ENCODE assay signal across 2 fruit fly cellular contexts in genomic region chrX:3887606-3888216, dm6.
A peak's percentile ranks its signal among the peaks of the same experiment; 100 is the strongest.
TF ChIP-seq lines count a peak whose summit lies in the region.

No protein-coding gene starts in this region.

- TF ChIP-seq CTCF in whole organism, embryonic (GFP tag; optimal IDR thresholded peaks at IDR 0.05; lab: Kevin White, UChicago) = no peak

TF ChIP-seq in whole organism, embryonic, 481 proteins besides CTCF, POLR2A, EP300 and RAD21 (continues in another document):
- peak; percentile 74; the same call in 2 of the 3 replicates for TF ChIP-seq z (GFP tag; IDR thresholded peaks at IDR 0.05; lab: Robert Waterston, UW)
- TF ChIP-seq insv (GFP tag; optimal IDR thresholded peaks at IDR 0.05; lab: Kevin White, UChicago) = no peak
- no peak for TF ChIP-seq bowl (GFP tag; IDR thresholded peaks at IDR 0.05; lab: Robert Waterston, UW)
- TF ChIP-seq ab (GFP tag; optimal IDR thresholded peaks at IDR 0.05; lab: Kevin White, UChicago) = no peak
- TF ChIP-seq ara (GFP tag; IDR thresholded peaks at IDR 0.05; lab: Robert Waterston, UW) = no peak
- 0 out of 2 replicates have a peak, but pooled peaks have one; percentile 14 for TF ChIP-seq crol (GFP tag; IDR thresholded peaks at IDR 0.05; lab: Robert Waterston, UW)
- TF ChIP-seq CG43689 (GFP tag; IDR thresholded peaks at IDR 0.05; lab: Robert Waterston, UW) = no peak
- TF ChIP-seq trh (GFP tag; optimal IDR thresholded peaks at IDR 0.05; lab: Kevin White, UChicago) = no peak
- TF ChIP-seq hkb (optimal IDR thresholded peaks at IDR 0.05; lab: Kevin White, UChicago) = no peak
- TF ChIP-seq hkb (GFP tag; IDR thresholded peaks at IDR 0.05; lab: Robert Waterston, UW) = no peak
- TF ChIP-seq Blimp-1 (GFP tag; optimal IDR thresholded peaks at IDR 0.05; lab: Kevin White, UChicago) = peak; percentile 84
- TF ChIP-seq ind (GFP tag; optimal IDR thresholded peaks at IDR 0.05; lab: Kevin White, UChicago) = no peak
- no peak for TF ChIP-seq wor (GFP tag; IDR thresholded peaks at IDR 0.05; lab: Robert Waterston, UW)
- TF ChIP-seq hth (optimal IDR thresholded peaks at IDR 0.05; lab: Kevin White, UChicago) = no peak
- peak; percentile 50 for TF ChIP-seq sqz (GFP tag; optimal IDR thresholded peaks at IDR 0.05; lab: Kevin White, UChicago)
- TF ChIP-seq CG11560 (tag; IDR thresholded peaks at IDR 0.05; lab: Robert Waterston, UW) = no peak
- no peak for TF ChIP-seq chn (GFP tag; optimal IDR thresholded peaks at IDR 0.05; lab: Kevin White, UChicago)
- TF ChIP-seq hbn (GFP tag; IDR thresholded peaks at IDR 0.05; lab: Robert Waterston, UW; ENCODE audit: partially characterized antibody) = no peak
- no peak for TF ChIP-seq Dfd (GFP tag; optimal IDR thresholded peaks at IDR 0.05; lab: Kevin White, UChicago)
- TF ChIP-seq Mrtf (GFP tag; IDR thresholded peaks at IDR 0.05; lab: Robert Waterston, UW) = no peak
- TF ChIP-seq CG15601 (tag; optimal IDR thresholded peaks at IDR 0.05; lab: Kevin White, UChicago) = no peak
- no peak for TF ChIP-seq CG15011 (GFP tag; optimal IDR thresholded peaks at IDR 0.05; lab: Kevin White, UChicago)
- TF ChIP-seq D (optimal IDR thresholded peaks at IDR 0.05; lab: Kevin White, UChicago) = no peak
- no peak for TF ChIP-seq D (GFP tag; optimal IDR thresholded peaks at IDR 0.05; lab: Kevin White, UChicago)
- TF ChIP-seq CG8944 (GFP tag; optimal IDR thresholded peaks at IDR 0.05; lab: Kevin White, UChicago) = no peak
- no peak for TF ChIP-seq chinmo (GFP tag; IDR thresholded peaks at IDR 0.05; lab: Robert Waterston, UW; ENCODE audit: partially characterized antibody)
- TF ChIP-seq lbe (GFP tag; optimal IDR thresholded peaks at IDR 0.05; lab: Kevin White, UChicago) = no peak
- TF ChIP-seq gem (tag; optimal IDR thresholded peaks at IDR 0.05; lab: Kevin White, UChicago) = no peak
- TF ChIP-seq ken (GFP tag; IDR thresholded peaks at IDR 0.05; lab: Robert Waterston, UW) = no peak
- no peak for TF ChIP-seq CG18011 (GFP tag; optimal IDR thresholded peaks at IDR 0.05; lab: Kevin White, UChicago)
- no peak for TF ChIP-seq grn (GFP tag; optimal IDR thresholded peaks at IDR 0.05; lab: Kevin White, UChicago)
- TF ChIP-seq CG10267 (tag; optimal IDR thresholded peaks at IDR 0.05; lab: Kevin White, UChicago) = no peak
- no peak for TF ChIP-seq fd96Cb (tag; optimal IDR thresholded peaks at IDR 0.05; lab: Kevin White, UChicago)
- no peak for TF ChIP-seq Nf-YB (GFP tag; optimal IDR thresholded peaks at IDR 0.05; lab: Kevin White, UChicago)
- TF ChIP-seq rib (GFP tag; IDR thresholded peaks at IDR 0.05; lab: Robert Waterston, UW) = no peak
- TF ChIP-seq mld (GFP tag; IDR thresholded peaks at IDR 0.05; lab: Robert Waterston, UW; ENCODE audit: partially characterized antibody) = no peak
- no peak for TF ChIP-seq MTF-1 (GFP tag; optimal IDR thresholded peaks at IDR 0.05; lab: Kevin White, UChicago; ENCODE audit: borderline replicate concordance)
- peak; percentile 3 for TF ChIP-seq cg (GFP tag; optimal IDR thresholded peaks at IDR 0.05; lab: Kevin White, UChicago)
- TF ChIP-seq CG5180 (GFP tag; optimal IDR thresholded peaks at IDR 0.05; lab: Kevin White, UChicago) = peak; percentile 95
- no peak for TF ChIP-seq dysf (GFP tag; IDR thresholded peaks at IDR 0.05; lab: Robert Waterston, UW)
- no peak for TF ChIP-seq CG18619 (GFP tag; optimal IDR thresholded peaks at IDR 0.05; lab: Kevin White, UChicago)
- TF ChIP-seq CG4328 (GFP tag; optimal IDR thresholded peaks at IDR 0.05; lab: Kevin White, UChicago) = no peak
- no peak for TF ChIP-seq slbo (GFP tag; IDR thresholded peaks at IDR 0.05; lab: Robert Waterston, UW)
- no peak for TF ChIP-seq nerfin-2 (GFP tag; IDR thresholded peaks at IDR 0.05; lab: Robert Waterston, UW; ENCODE audit: partially characterized antibody)
- TF ChIP-seq cas (GFP tag; IDR thresholded peaks at IDR 0.05; lab: Robert Waterston, UW) = no peak
- TF ChIP-seq wdn (GFP tag; IDR thresholded peaks at IDR 0.05; lab: Robert Waterston, UW) = no peak
- TF ChIP-seq crc (GFP tag; optimal IDR thresholded peaks at IDR 0.05; lab: Kevin White, UChicago) = no peak
- no peak for TF ChIP-seq lola (GFP tag; optimal IDR thresholded peaks at IDR 0.05; lab: Kevin White, UChicago)

TF ChIP-seq in whole organism, prepupa, 60 proteins besides CTCF, POLR2A, EP300 and RAD21:
- TF ChIP-seq CG9139 (GFP tag; optimal IDR thresholded peaks at IDR 0.05; lab: Kevin White, UChicago) (no peak), eg (GFP tag; IDR thresholded peaks at IDR 0.05; lab: Robert Waterston, UW) (peak; percentile 28; the same call in 1 of the 3 replicates), CG6163 (GFP tag; IDR thresholded peaks at IDR 0.05; lab: Robert Waterston, UW) (0 out of 3 replicates have a peak, but pooled peaks have one; percentile 27)

Comparison
In these comparisons a context has a peak if more than half of its experiments do, and no peak if none do; other contexts are left out.
1. Of the 7 proteins assayed by ChIP-seq in both whole organism, embryonic and whole organism, prepupa: peak only in whole organism, embryonic: Blimp-1; only in whole organism, prepupa: none; in both: none; in neither: 6.